Worm (Caenorhabditis elegans) whole organism, midembryonic: ENCODE data around the gene T24H7.9.

ENCODE experiments used
- T22C8.4 ChIP-seq: fragments of 200-800 bp; sonication (Bioruptor generic); IDR thresholded peaks from 2 replicates; pipeline ENCODE4 v1.3.6; 2022; ENCODE audit warnings: missing genetic modification characterization, missing compliant biosample characterization
- ztf-29 ChIP-seq: fragments of 200-800 bp; sonication (Bioruptor generic); IDR thresholded peaks from 2 replicates; pipeline ENCODE4 v1.3.6; 2022; ENCODE audit warnings: missing genetic modification reagents, missing genetic modification characterization, missing compliant biosample characterization

DNA sequence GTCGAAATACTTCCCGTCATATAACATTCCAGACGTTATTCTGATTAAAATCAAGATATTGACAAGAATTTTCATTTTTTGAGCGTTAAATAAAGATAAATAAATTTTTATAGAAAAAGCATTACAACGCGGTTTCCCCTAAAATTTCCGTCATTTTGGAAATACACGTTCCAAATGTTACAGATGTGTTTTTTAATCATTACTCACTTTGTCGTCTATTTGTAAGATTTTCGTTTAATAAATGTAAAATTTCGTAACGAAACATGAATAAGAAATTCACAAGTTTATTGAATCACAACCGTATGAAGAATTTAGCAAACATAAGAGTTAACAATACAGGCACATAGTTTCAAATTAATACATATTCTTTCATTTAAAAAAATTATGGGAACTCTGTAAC lies 32.4 kb downstream of the T24H7.9 start, which contains the start of gene C30B5.17:
- no peak for TF ChIP-seq T22C8.4 (GFP tag; lab: Robert Waterston, UW)
- no peak for TF ChIP-seq ztf-29
